Fruit fly (Drosophila melanogaster): ENCODE results near the gene CG31086.

Gene CG31086

dm6 chr3R:26185201-26185688 is at the start of gene CG31086:
CG31086 (plus strand) TSS chr3R:26185251.
- no peak for TF ChIP-seq h (optimal IDR thresholded peaks at IDR 0.05)

dm6 chr3R:26137189-26137588 is 47.9 kb upstream of the CG31086 start:
- TF ChIP-seq ttk (optimal IDR thresholded peaks at IDR 0.05) = no peak
- TF ChIP-seq Myc (optimal IDR thresholded peaks at IDR 0.05) = no peak
- TF ChIP-seq Sin3A (optimal IDR thresholded peaks at IDR 0.05) = no peak
- no peak for TF ChIP-seq insv (optimal IDR thresholded peaks at IDR 0.05)

- no peak for TF ChIP-seq h (optimal IDR thresholded peaks at IDR 0.05)
- no peak for TF ChIP-seq ttk (optimal IDR thresholded peaks at IDR 0.05)
- TF ChIP-seq Sin3A (optimal IDR thresholded peaks at IDR 0.05) = no peak
- TF ChIP-seq psq (optimal IDR thresholded peaks at IDR 0.05) = no peak
- TF ChIP-seq Myc (optimal IDR thresholded peaks at IDR 0.05) = no peak
- TF ChIP-seq insv (optimal IDR thresholded peaks at IDR 0.05) = no peak
Observed at dm6 chr3R:26170644-26171043, 14.4 kb upstream of the CG31086 start, which contains the start of gene CG31323. CG31323 (plus strand) TSS chr3R:26170847.

- TF ChIP-seq Myc (optimal IDR thresholded peaks at IDR 0.05) = no peak
- TF ChIP-seq ttk (optimal IDR thresholded peaks at IDR 0.05) = no peak
- no peak for TF ChIP-seq insv (optimal IDR thresholded peaks at IDR 0.05)
- TF ChIP-seq h (optimal IDR thresholded peaks at IDR 0.05) = no peak
- no peak for TF ChIP-seq Sin3A (optimal IDR thresholded peaks at IDR 0.05)
- no peak for TF ChIP-seq psq (optimal IDR thresholded peaks at IDR 0.05)
Observed at dm6 chr3R:26172040-26172439, 13.0 kb upstream of the CG31086 start.

dm6 chr3R:26181991-26182390 is 3.1 kb upstream of the CG31086 start:
- TF ChIP-seq insv (optimal IDR thresholded peaks at IDR 0.05) (no peak), h (optimal IDR thresholded peaks at IDR 0.05) (no peak), Sin3A (optimal IDR thresholded peaks at IDR 0.05) (no peak)

dm6 chr3R:26188708-26189107 is 3.7 kb downstream of the CG31086 start, which contains the start of gene CG6073:
CG6073 (minus strand) TSS chr3R:26188807.
- TF ChIP-seq h (optimal IDR thresholded peaks at IDR 0.05) (no peak), Sin3A (optimal IDR thresholded peaks at IDR 0.05) (no peak), psq (optimal IDR thresholded peaks at IDR 0.05) (no peak), insv (optimal IDR thresholded peaks at IDR 0.05) (no peak), ttk (optimal IDR thresholded peaks at IDR 0.05) (no peak), Myc (optimal IDR thresholded peaks at IDR 0.05) (no peak)

dm6 chr3R:26189877-26190276 is 4.8 kb downstream of the CG31086 start, which contains the start of gene CG34130:
CG34130 (minus strand) TSS chr3R:26189977.
- TF ChIP-seq psq (optimal IDR thresholded peaks at IDR 0.05) = no peak
- TF ChIP-seq insv (optimal IDR thresholded peaks at IDR 0.05) = no peak
- TF ChIP-seq ttk (optimal IDR thresholded peaks at IDR 0.05) = no peak
- TF ChIP-seq Myc (optimal IDR thresholded peaks at IDR 0.05) = no peak
- TF ChIP-seq Sin3A (optimal IDR thresholded peaks at IDR 0.05) = no peak
- no peak for TF ChIP-seq h (optimal IDR thresholded peaks at IDR 0.05)

- TF ChIP-seq insv (optimal IDR thresholded peaks at IDR 0.05) (no peak), psq (optimal IDR thresholded peaks at IDR 0.05) (no peak), Sin3A (optimal IDR thresholded peaks at IDR 0.05) (no peak), ttk (optimal IDR thresholded peaks at IDR 0.05) (no peak), Myc (optimal IDR thresholded peaks at IDR 0.05) (no peak), h (optimal IDR thresholded peaks at IDR 0.05) (no peak)
Observed at dm6 chr3R:26191105-26191504, 6.1 kb downstream of the CG31086 start, which contains the start of gene CG34129. CG34129 (minus strand) TSS chr3R:26191205.

- TF ChIP-seq Sin3A (optimal IDR thresholded peaks at IDR 0.05) (no peak), ttk (optimal IDR thresholded peaks at IDR 0.05) (no peak), insv (optimal IDR thresholded peaks at IDR 0.05) (no peak), psq (optimal IDR thresholded peaks at IDR 0.05) (no peak), Myc (optimal IDR thresholded peaks at IDR 0.05) (no peak), h (optimal IDR thresholded peaks at IDR 0.05) (no peak)
Observed at dm6 chr3R:26192270-26192669, 7.2 kb downstream of the CG31086 start.

dm6 chr3R:26194933-26195452 is 9.9 kb downstream of the CG31086 start:
- TF ChIP-seq ttk (optimal IDR thresholded peaks at IDR 0.05) = no peak
- no peak for TF ChIP-seq Myc (optimal IDR thresholded peaks at IDR 0.05)
- no peak for TF ChIP-seq h (optimal IDR thresholded peaks at IDR 0.05)
- TF ChIP-seq psq (optimal IDR thresholded peaks at IDR 0.05) = no peak
- TF ChIP-seq insv (optimal IDR thresholded peaks at IDR 0.05) = no peak
- TF ChIP-seq Sin3A (optimal IDR thresholded peaks at IDR 0.05) = no peak

dm6 chr3R:26212935-26213334 is 27.9 kb downstream of the CG31086 start:
- TF ChIP-seq ttk (optimal IDR thresholded peaks at IDR 0.05) = no peak
- no peak for TF ChIP-seq insv (optimal IDR thresholded peaks at IDR 0.05)
- TF ChIP-seq psq (optimal IDR thresholded peaks at IDR 0.05) = no peak
- TF ChIP-seq Sin3A (optimal IDR thresholded peaks at IDR 0.05) = no peak
- TF ChIP-seq Myc (optimal IDR thresholded peaks at IDR 0.05) = no peak
- TF ChIP-seq h (optimal IDR thresholded peaks at IDR 0.05) = no peak

- TF ChIP-seq psq (optimal IDR thresholded peaks at IDR 0.05) = no peak
- no peak for TF ChIP-seq Sin3A (optimal IDR thresholded peaks at IDR 0.05)
- TF ChIP-seq insv (optimal IDR thresholded peaks at IDR 0.05) = no peak
- no peak for TF ChIP-seq h (optimal IDR thresholded peaks at IDR 0.05)
- no peak for TF ChIP-seq Myc (optimal IDR thresholded peaks at IDR 0.05)
Observed at dm6 chr3R:26214301-26214700, 29.2 kb downstream of the CG31086 start.

dm6 chr3R:26222123-26222651 is 37.1 kb downstream of the CG31086 start:
- no peak for TF ChIP-seq insv (optimal IDR thresholded peaks at IDR 0.05)
- TF ChIP-seq psq (optimal IDR thresholded peaks at IDR 0.05) = no peak
- TF ChIP-seq ttk (optimal IDR thresholded peaks at IDR 0.05) = no peak
- TF ChIP-seq Myc (optimal IDR thresholded peaks at IDR 0.05) = no peak
- no peak for TF ChIP-seq Sin3A (optimal IDR thresholded peaks at IDR 0.05)
- no peak for TF ChIP-seq h (optimal IDR thresholded peaks at IDR 0.05)
